Worm (Caenorhabditis elegans): ENCODE data around the gene ZK945.4.

Gene ZK945.4

DNA sequence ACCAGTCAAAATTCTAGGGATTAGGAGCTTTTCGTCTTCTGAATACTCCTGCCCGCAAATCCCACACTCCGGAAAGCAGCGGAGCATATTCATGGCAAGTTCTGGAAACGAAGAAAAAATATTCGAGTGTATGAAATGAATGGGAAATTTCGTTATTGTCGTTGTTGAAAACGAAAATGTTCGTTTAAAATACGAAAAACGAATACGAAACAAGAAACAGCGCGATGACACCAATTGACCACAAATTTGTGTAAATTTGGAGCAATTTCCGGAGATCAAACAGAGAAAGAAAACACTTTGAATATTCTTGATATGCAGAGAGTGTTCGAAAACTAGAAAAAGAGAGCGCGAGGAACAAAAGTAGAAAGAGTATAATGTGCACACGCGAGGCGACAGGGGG, at the start of gene ZK945.4:
ZK945.4 (minus strand) TSS at position 101 of the 400 bp plus-strand sequence.
- TF ChIP-seq nhr-25 (tag; optimal IDR thresholded peaks at IDR 0.05), result no peak
- no peak for TF ChIP-seq R02D3.7 (tag; optimal IDR thresholded peaks at IDR 0.05)
- TF ChIP-seq unc-62 (GFP tag; optimal IDR thresholded peaks at IDR 0.05), result no peak
- no peak for TF ChIP-seq nfya-1 (tag; optimal IDR thresholded peaks at IDR 0.05; ENCODE audit: insufficient read depth)
- no peak for TF ChIP-seq nhr-77 (tag; optimal IDR thresholded peaks at IDR 0.05)
- TF ChIP-seq snpc-4 (tag; optimal IDR thresholded peaks at IDR 0.05), result no peak
- no peak for TF ChIP-seq egl-27 (tag; optimal IDR thresholded peaks at IDR 0.05)
- no peak for TF ChIP-seq pqm-1 (tag; optimal IDR thresholded peaks at IDR 0.05)
- no peak for TF ChIP-seq hmg-11 (tag; optimal IDR thresholded peaks at IDR 0.05)
- TF ChIP-seq jun-1 (tag; optimal IDR thresholded peaks at IDR 0.05), result no peak
- TF ChIP-seq skn-1 (tag; optimal IDR thresholded peaks at IDR 0.05), result no peak
- no peak for TF ChIP-seq elt-2 (tag; optimal IDR thresholded peaks at IDR 0.05)
- TF ChIP-seq fkh-2 (tag; optimal IDR thresholded peaks at IDR 0.05), result no peak
- TF ChIP-seq ZK546.5 (tag; optimal IDR thresholded peaks at IDR 0.05), result no peak
- no peak for TF ChIP-seq ceh-28 (tag; optimal IDR thresholded peaks at IDR 0.05)
- no peak for TF ChIP-seq mdl-1 (tag; optimal IDR thresholded peaks at IDR 0.05)

DNA sequence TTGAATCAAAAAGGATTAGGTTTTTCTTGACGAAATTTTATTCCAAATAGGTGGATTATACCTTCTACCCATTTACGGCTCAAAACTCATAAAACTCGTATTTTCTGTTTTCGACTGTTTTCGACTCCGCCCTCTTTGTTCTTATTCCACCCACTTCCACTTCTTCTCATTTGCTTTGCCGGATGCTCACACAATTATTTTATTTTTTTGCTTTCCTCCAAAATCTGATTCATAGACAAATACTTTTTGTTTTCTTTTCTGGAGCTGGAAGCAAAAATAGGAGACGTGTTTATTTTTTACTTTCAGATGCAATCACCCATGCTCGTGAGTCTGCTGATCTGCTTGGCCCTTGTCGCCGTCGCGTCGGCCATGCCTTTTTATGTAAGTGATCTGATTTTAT, 49.6 kb upstream of the ZK945.4 start, which contains the start of gene nlp-63:
nlp-63 (plus strand) TSS at position 301 of the 400 bp plus-strand sequence.
- TF ChIP-seq nfya-1 (tag; optimal IDR thresholded peaks at IDR 0.05; ENCODE audit: insufficient read depth), result no peak
- no peak for TF ChIP-seq ztf-4 (tag; optimal IDR thresholded peaks at IDR 0.05)
- no peak for TF ChIP-seq ceh-82 (tag; optimal IDR thresholded peaks at IDR 0.05)
- no peak for TF ChIP-seq fkh-10 (GFP tag; optimal IDR thresholded peaks at IDR 0.05)
- no peak for TF ChIP-seq jun-1 (tag; optimal IDR thresholded peaks at IDR 0.05)
- TF ChIP-seq snpc-4 (tag; optimal IDR thresholded peaks at IDR 0.05), result no peak
- no peak for TF ChIP-seq nhr-11 (tag; optimal IDR thresholded peaks at IDR 0.05)
- no peak for TF ChIP-seq pqm-1 (tag; optimal IDR thresholded peaks at IDR 0.05)
- TF ChIP-seq daf-12 (tag; optimal IDR thresholded peaks at IDR 0.05), result no peak
- no peak for TF ChIP-seq nhr-28 (tag; optimal IDR thresholded peaks at IDR 0.05)
- TF ChIP-seq hmg-11 (tag; optimal IDR thresholded peaks at IDR 0.05), result no peak
- TF ChIP-seq nhr-23 (tag; optimal IDR thresholded peaks at IDR 0.05), result no peak
- TF ChIP-seq mdl-1 (tag; optimal IDR thresholded peaks at IDR 0.05), result no peak
- TF ChIP-seq elt-1 (tag; optimal IDR thresholded peaks at IDR 0.05), result no peak
- no peak for TF ChIP-seq nhr-237 (tag; optimal IDR thresholded peaks at IDR 0.05)
- TF ChIP-seq nhr-67 (tag; optimal IDR thresholded peaks at IDR 0.05), result no peak
- no peak for TF ChIP-seq fos-1 (tag; optimal IDR thresholded peaks at IDR 0.05)
- no peak for TF ChIP-seq fkh-2 (tag; optimal IDR thresholded peaks at IDR 0.05)
- TF ChIP-seq lin-39 (tag; optimal IDR thresholded peaks at IDR 0.05), result no peak

DNA sequence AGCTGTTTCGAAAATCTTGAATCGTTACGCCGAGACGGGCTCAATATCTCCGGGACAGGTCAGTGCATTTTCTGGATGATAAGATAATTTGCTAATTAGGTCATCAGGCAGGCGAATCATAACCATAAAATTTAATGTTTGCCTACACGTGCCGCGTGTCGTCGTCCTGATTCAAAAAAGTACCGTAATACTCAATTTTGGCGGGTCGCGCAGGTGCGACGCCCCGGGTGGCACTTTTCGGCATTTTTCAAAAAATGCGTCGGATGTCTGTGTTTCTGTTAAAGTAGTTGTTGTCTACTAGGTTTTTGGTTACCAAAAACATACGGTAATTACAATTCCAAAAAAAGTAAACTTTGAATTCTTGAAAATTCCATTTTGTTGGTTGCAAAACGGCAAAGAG, 42.0 kb upstream of the ZK945.4 start:
- TF ChIP-seq egl-5 (tag; optimal IDR thresholded peaks at IDR 0.05), result no peak
- TF ChIP-seq aly-2 (tag; optimal IDR thresholded peaks at IDR 0.05), result no peak
- TF ChIP-seq ztf-4 (tag; optimal IDR thresholded peaks at IDR 0.05), result no peak
- no peak for TF ChIP-seq fos-1 (tag; optimal IDR thresholded peaks at IDR 0.05)
- TF ChIP-seq sea-2 (GFP tag; optimal IDR thresholded peaks at IDR 0.05), result no peak
- TF ChIP-seq elt-2 (tag; optimal IDR thresholded peaks at IDR 0.05), result no peak

DNA sequence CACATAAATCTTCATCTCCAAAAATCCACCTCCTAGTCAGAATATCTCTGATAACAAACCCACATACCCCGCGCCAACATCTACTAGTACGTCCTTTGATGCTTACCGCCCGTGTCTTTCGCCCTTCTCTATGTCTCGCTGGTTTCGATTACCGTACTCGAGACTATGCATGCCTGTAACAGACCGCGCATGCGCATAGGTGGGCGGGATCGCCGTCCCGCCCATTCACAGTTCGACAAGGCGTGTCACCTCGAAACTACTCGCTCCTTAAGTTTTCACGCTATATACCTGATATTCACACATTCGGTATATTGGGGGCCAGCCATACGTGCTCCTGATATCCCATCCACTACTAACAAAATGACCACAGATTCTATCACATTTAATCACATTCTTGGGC, 41.0 kb upstream of the ZK945.4 start, which contains the start of gene pax-3:
pax-3 (plus strand) TSS at position 83 of the 400 bp plus-strand sequence.
- TF ChIP-seq nfya-1 (tag; optimal IDR thresholded peaks at IDR 0.05; ENCODE audit: insufficient read depth) (no peak), R02D3.7 (tag; optimal IDR thresholded peaks at IDR 0.05) (no peak), nhr-25 (tag; optimal IDR thresholded peaks at IDR 0.05) (no peak), ceh-9 (tag; optimal IDR thresholded peaks at IDR 0.05) (no peak), ceh-28 (tag; optimal IDR thresholded peaks at IDR 0.05) (no peak), unc-62 (GFP tag; optimal IDR thresholded peaks at IDR 0.05) (no peak), egl-5 (tag; optimal IDR thresholded peaks at IDR 0.05) (no peak), nhr-67 (tag; optimal IDR thresholded peaks at IDR 0.05) (no peak), egl-27 (tag; optimal IDR thresholded peaks at IDR 0.05) (no peak)

- no peak for TF ChIP-seq ceh-9 (tag; optimal IDR thresholded peaks at IDR 0.05)
- no peak for TF ChIP-seq eor-1 (tag; optimal IDR thresholded peaks at IDR 0.05)
- no peak for TF ChIP-seq zag-1 (tag; optimal IDR thresholded peaks at IDR 0.05)
- TF ChIP-seq nhr-28 (tag; optimal IDR thresholded peaks at IDR 0.05), result no peak
- no peak for TF ChIP-seq fkh-2 (tag; optimal IDR thresholded peaks at IDR 0.05)
- TF ChIP-seq ceh-28 (tag; optimal IDR thresholded peaks at IDR 0.05), result no peak
- TF ChIP-seq egl-27 (tag; optimal IDR thresholded peaks at IDR 0.05), result no peak
Observed at ce11 chrII:10144092-10144491, 38.6 kb upstream of the ZK945.4 start, which contains the start of gene F27E5.3. F27E5.3 (minus strand) TSS chrII:10144192.
